Fruit fly (Drosophila melanogaster) whole organism: ENCODE measurements around the gene CG9444.

Experiments used
- EcR ChIP-seq, 2 experiments: fragments of >200 bp; optimal IDR thresholded peaks; 2 replicates each; lab custom pipeline; 2017; ENCODE audit warnings: missing biosample characterization in 2 of 2, missing genetic modification characterization in 2 of 2, missing genetic modification reagents in 2 of 2
- pan ChIP-seq: fragments of >200 bp; optimal IDR thresholded peaks from 2 replicates; lab custom pipeline; 2017
- usp ChIP-seq: fragments of >200 bp; optimal IDR thresholded peaks from 2 replicates; lab custom pipeline; 2017; ENCODE audit warnings: missing biosample characterization, missing genetic modification characterization, mixed read lengths

dm6 chr3R:9683064-9683682, 891 bp downstream of the CG9444 start:
- TF ChIP-seq EcR (GFP tag; optimal IDR thresholded peaks at IDR 0.05; lab: Kevin White, UChicago) (no peak), usp (GFP tag; lab: Kevin White, UChicago) (no peak), pan (lab: Kevin White, UChicago) (no peak)
